Fruit fly (Drosophila melanogaster) whole organism, adult: ENCODE measurements around the gene Tnpo-SR.

Experiments used
- CG11617 ChIP-seq: fragments of 200-800 bp; sonication (Bioruptor generic); optimal IDR thresholded peaks from 2 replicates; lab custom pipeline; 2017; ENCODE audit warnings: mild to moderate bottlenecking, missing biosample characterization, missing genetic modification reagents, missing genetic modification characterization
- CG12768 ChIP-seq: fragments of 200-800 bp; sonication (Bioruptor generic); optimal IDR thresholded peaks from 2 replicates; lab custom pipeline; 2017; ENCODE audit warnings: missing biosample characterization, missing genetic modification characterization, mild to moderate bottlenecking, moderate library complexity, missing genetic modification reagents
- CG14711 ChIP-seq: fragments of 200-800 bp; sonication (Bioruptor generic); optimal IDR thresholded peaks from 2 replicates; lab custom pipeline; 2018; ENCODE audit warnings: missing biosample characterization, mild to moderate bottlenecking, missing genetic modification characterization, moderate library complexity
- CG1620 ChIP-seq: fragments of 200-800 bp; sonication (Bioruptor generic); optimal IDR thresholded peaks from 2 replicates; lab custom pipeline; 2016; ENCODE audit warnings: missing biosample characterization, missing genetic modification characterization
- CG33017 ChIP-seq: fragments of 200-800 bp; sonication (Bioruptor generic); optimal IDR thresholded peaks from 2 replicates; lab custom pipeline; 2018; ENCODE audit warnings: missing biosample characterization, mild to moderate bottlenecking, missing genetic modification characterization, moderate library complexity
- CG5204 ChIP-seq: fragments of 200-800 bp; sonication (Bioruptor generic); optimal IDR thresholded peaks from 2 replicates; lab custom pipeline; 2016; ENCODE audit warnings: missing biosample characterization, missing genetic modification characterization
- CG7045 ChIP-seq: fragments of 200-800 bp; sonication (Bioruptor generic); optimal IDR thresholded peaks from 2 replicates; lab custom pipeline; 2017; ENCODE audit warnings: missing biosample characterization, mild to moderate bottlenecking, missing genetic modification characterization
- CG7101 ChIP-seq: fragments of 200-800 bp; sonication (Bioruptor generic); optimal IDR thresholded peaks from 2 replicates; lab custom pipeline; 2018; ENCODE audit warnings: missing biosample characterization, mild to moderate bottlenecking, missing genetic modification characterization, moderate library complexity
- Clk ChIP-seq: fragments of 200-800 bp; sonication (Bioruptor generic); optimal IDR thresholded peaks from 2 replicates; lab custom pipeline; 2017; ENCODE audit warnings: missing biosample characterization, missing genetic modification characterization
- Crg-1 ChIP-seq: fragments of 200-800 bp; sonication (Bioruptor generic); optimal IDR thresholded peaks from 2 replicates; lab custom pipeline; 2016; ENCODE audit warnings: missing biosample characterization, missing genetic modification characterization
- Hr96 ChIP-seq: fragments of 200-800 bp; sonication (Bioruptor generic); optimal IDR thresholded peaks from 2 replicates; lab custom pipeline; 2016; ENCODE audit warnings: missing biosample characterization, missing genetic modification characterization
- Mnt ChIP-seq: fragments of 200-800 bp; sonication (Bioruptor generic); optimal IDR thresholded peaks from 2 replicates; lab custom pipeline; 2016; ENCODE audit warnings: missing biosample characterization, mild to moderate bottlenecking, missing genetic modification characterization
- bab1 ChIP-seq: fragments of 200-800 bp; sonication (Bioruptor generic); optimal IDR thresholded peaks from 3 replicates; lab custom pipeline; 2019; ENCODE audit warnings: missing biosample characterization, mild to moderate bottlenecking, missing genetic modification characterization, moderate library complexity
- cic ChIP-seq: fragments of 200-800 bp; sonication (Bioruptor generic); optimal IDR thresholded peaks from 2 replicates; lab custom pipeline; 2017; ENCODE audit warnings: missing biosample characterization, mild to moderate bottlenecking, missing genetic modification characterization, moderate library complexity
- cnc ChIP-seq, 2 experiments: fragments of >200 bp; optimal IDR thresholded peaks; 2 replicates each; lab custom pipeline; 2017
- kay ChIP-seq: fragments of 200-800 bp; sonication (Bioruptor generic); peaks from one replicate; lab custom pipeline; 2016; ENCODE audit warnings: missing biosample characterization, missing genetic modification characterization, borderline replicate concordance
- ovo ChIP-seq: fragments of 200-800 bp; sonication (Bioruptor generic); optimal IDR thresholded peaks from 2 replicates; lab custom pipeline; 2016; ENCODE audit warnings: missing biosample characterization, missing genetic modification characterization
- pad ChIP-seq: fragments of 200-800 bp; sonication (Bioruptor generic); optimal IDR thresholded peaks from 3 replicates; lab custom pipeline; 2017; ENCODE audit warnings: missing biosample characterization, missing genetic modification characterization, mild to moderate bottlenecking, moderate library complexity, missing genetic modification reagents
- tj ChIP-seq: fragments of 200-800 bp; sonication (Bioruptor generic); optimal IDR thresholded peaks from 3 replicates; lab custom pipeline; 2017; ENCODE audit warnings: missing biosample characterization, mild to moderate bottlenecking, missing genetic modification characterization, moderate library complexity
- toe ChIP-seq: fragments of 200-800 bp; sonication (Bioruptor generic); optimal IDR thresholded peaks from 2 replicates; lab custom pipeline; 2016; ENCODE audit warnings: missing biosample characterization, missing genetic modification characterization

Tnpo-SR gene

dm6 chr2L:2748480-2749143 lies 11.1 kb upstream of the Tnpo-SR start:
- TF ChIP-seq kay (GFP tag; lab: Kevin White, UChicago) (no peak), CG7101 (tag; lab: Kevin White, UChicago) (peak; percentile 97), cnc (optimal IDR thresholded peaks at IDR 0.05; lab: Kevin White, UChicago) (no peak), CG5204 (GFP tag; lab: Kevin White, UChicago) (no peak), tj (GFP tag; lab: Kevin White, UChicago) (peak; percentile 73), ovo (peak; percentile 95), CG7045 (GFP tag; lab: Kevin White, UChicago) (peak; percentile 95), CG11617 (peak; percentile 95), CG33017 (peak; percentile 98), pad (GFP tag; lab: Kevin White, UChicago) (peak; percentile 90), Hr96 (GFP tag; lab: Kevin White, UChicago) (peak; percentile 91), Crg-1 (peak; percentile 97), bab1 (GFP tag; lab: Kevin White, UChicago) (peak; percentile 89), Mnt (GFP tag; lab: Kevin White, UChicago) (peak; percentile 93), CG1620 (GFP tag; lab: Kevin White, UChicago) (peak; percentile 95), Clk (GFP tag; lab: Kevin White, UChicago) (peak; percentile 89), toe (GFP tag; lab: Kevin White, UChicago) (no peak), CG14711 (tag; lab: Kevin White, UChicago) (peak; percentile 92), CG12768 (GFP tag; lab: Kevin White, UChicago) (peak; percentile 97), cic (GFP tag; lab: Kevin White, UChicago) (peak; percentile 86)

dm6 chr2L:2749144-2749766 lies 10.5 kb upstream of the Tnpo-SR start:
- peak; percentile 27 for TF ChIP-seq pad (GFP tag; lab: Kevin White, UChicago)
- no peak for TF ChIP-seq CG1620 (GFP tag; lab: Kevin White, UChicago)
- peak; percentile 76 for TF ChIP-seq cic (GFP tag; lab: Kevin White, UChicago)
- TF ChIP-seq Crg-1: no peak
- TF ChIP-seq CG7045 (GFP tag; lab: Kevin White, UChicago): peak; percentile 7
- peak; percentile 5 for TF ChIP-seq bab1 (GFP tag; lab: Kevin White, UChicago)
- no peak for TF ChIP-seq Hr96 (GFP tag; lab: Kevin White, UChicago)
- no peak for TF ChIP-seq toe (GFP tag; lab: Kevin White, UChicago)
- no peak for TF ChIP-seq CG14711 (tag; lab: Kevin White, UChicago)
- TF ChIP-seq cnc (optimal IDR thresholded peaks at IDR 0.05; lab: Kevin White, UChicago): no peak
- no peak for TF ChIP-seq CG11617
- no peak for TF ChIP-seq Mnt (GFP tag; lab: Kevin White, UChicago)
- peak; percentile 40 for TF ChIP-seq CG33017
- peak; percentile 80 for TF ChIP-seq CG12768 (GFP tag; lab: Kevin White, UChicago)
- peak; percentile 21 for TF ChIP-seq CG7101 (tag; lab: Kevin White, UChicago)
- TF ChIP-seq ovo: no peak
- peak; percentile 40 for TF ChIP-seq tj (GFP tag; lab: Kevin White, UChicago)
- no peak for TF ChIP-seq kay (GFP tag; lab: Kevin White, UChicago)
- TF ChIP-seq CG5204 (GFP tag; lab: Kevin White, UChicago): no peak
- peak; percentile 54 for TF ChIP-seq Clk (GFP tag; lab: Kevin White, UChicago)

- TF ChIP-seq bab1 (GFP tag; lab: Kevin White, UChicago): no peak
- no peak for TF ChIP-seq ovo
- peak; percentile 56 for TF ChIP-seq CG7101 (tag; lab: Kevin White, UChicago)
- no peak for TF ChIP-seq CG5204 (GFP tag; lab: Kevin White, UChicago)
- no peak for TF ChIP-seq CG1620 (GFP tag; lab: Kevin White, UChicago)
- no peak for TF ChIP-seq Clk (GFP tag; lab: Kevin White, UChicago)
- peak; percentile 52 for TF ChIP-seq tj (GFP tag; lab: Kevin White, UChicago)
- no peak for TF ChIP-seq Mnt (GFP tag; lab: Kevin White, UChicago)
- TF ChIP-seq CG7045 (GFP tag; lab: Kevin White, UChicago): peak; percentile 53
- no peak for TF ChIP-seq cic (GFP tag; lab: Kevin White, UChicago)
- TF ChIP-seq CG11617: peak; percentile 40
- TF ChIP-seq CG33017: peak; percentile 86
- no peak for TF ChIP-seq pad (GFP tag; lab: Kevin White, UChicago)
- no peak for TF ChIP-seq cnc (optimal IDR thresholded peaks at IDR 0.05; lab: Kevin White, UChicago)
- peak; percentile 36 for TF ChIP-seq CG12768 (GFP tag; lab: Kevin White, UChicago)
- TF ChIP-seq Crg-1: peak; percentile 32
- peak; percentile 60 for TF ChIP-seq CG14711 (tag; lab: Kevin White, UChicago)
- no peak for TF ChIP-seq kay (GFP tag; lab: Kevin White, UChicago)
- TF ChIP-seq Hr96 (GFP tag; lab: Kevin White, UChicago): peak; percentile 4
- TF ChIP-seq toe (GFP tag; lab: Kevin White, UChicago): peak; percentile 1
Observed at dm6 chr2L:2750337-2751084, 9.2 kb upstream of the Tnpo-SR start.

- peak; percentile 54 for TF ChIP-seq Mnt (GFP tag; lab: Kevin White, UChicago)
- TF ChIP-seq Clk (GFP tag; lab: Kevin White, UChicago): no peak
- no peak for TF ChIP-seq CG11617
- no peak for TF ChIP-seq cnc (optimal IDR thresholded peaks at IDR 0.05; lab: Kevin White, UChicago)
- peak; percentile 44 for TF ChIP-seq CG12768 (GFP tag; lab: Kevin White, UChicago)
- no peak for TF ChIP-seq Hr96 (GFP tag; lab: Kevin White, UChicago)
- no peak for TF ChIP-seq CG1620 (GFP tag; lab: Kevin White, UChicago)
- TF ChIP-seq Crg-1: peak; percentile 23
- no peak for TF ChIP-seq tj (GFP tag; lab: Kevin White, UChicago)
- TF ChIP-seq bab1 (GFP tag; lab: Kevin White, UChicago): no peak
- no peak for TF ChIP-seq CG5204 (GFP tag; lab: Kevin White, UChicago)
- no peak for TF ChIP-seq kay (GFP tag; lab: Kevin White, UChicago)
- no peak for TF ChIP-seq CG7101 (tag; lab: Kevin White, UChicago)
- TF ChIP-seq ovo: peak; percentile 14
- TF ChIP-seq pad (GFP tag; lab: Kevin White, UChicago): no peak
- peak; percentile 5 for TF ChIP-seq CG14711 (tag; lab: Kevin White, UChicago)
- no peak for TF ChIP-seq toe (GFP tag; lab: Kevin White, UChicago)
- TF ChIP-seq cic (GFP tag; lab: Kevin White, UChicago): peak; percentile 91
- no peak for TF ChIP-seq CG33017
- no peak for TF ChIP-seq CG7045 (GFP tag; lab: Kevin White, UChicago)
Observed at dm6 chr2L:2751085-2751710, 8.5 kb upstream of the Tnpo-SR start.
